Worm (Caenorhabditis elegans) whole organism, L2 larva: Measurements from ENCODE around the gene atf-2.

Experiments used
- C34F6.9 ChIP-seq: fragments of 150-350 bp; optimal IDR thresholded peaks from 2 replicates; lab custom pipeline; 2014; ENCODE audit warnings: missing biosample characterization, missing genetic modification characterization
- F13H6.1 ChIP-seq: sonication (generic microtip); optimal IDR thresholded peaks from 2 replicates; lab custom pipeline; 2016; ENCODE audit warnings: missing genetic modification characterization, missing compliant biosample characterization
- Y55F3AM.14 ChIP-seq: fragments of 200-800 bp; sonication (Bioruptor generic); optimal IDR thresholded peaks from 2 replicates; lab custom pipeline; 2018; ENCODE audit warnings: mild to moderate bottlenecking, missing genetic modification characterization, missing compliant biosample characterization
- ZK546.5 ChIP-seq: sonication (generic microtip); optimal IDR thresholded peaks from 2 replicates; lab custom pipeline; 2017; ENCODE audit warnings: missing biosample characterization, missing genetic modification characterization
- aly-2 ChIP-seq: fragments of 150-350 bp; optimal IDR thresholded peaks from 2 replicates; lab custom pipeline; 2014; ENCODE audit warnings: missing biosample characterization, missing genetic modification characterization
- ama-1 ChIP-seq: fragments of 150-350 bp; optimal IDR thresholded peaks from 2 replicates; lab custom pipeline; 2018; ENCODE audit warnings: inconsistent platforms
- blmp-1 ChIP-seq: sonication (generic microtip); optimal IDR thresholded peaks from 2 replicates; lab custom pipeline; 2017; ENCODE audit warnings: missing genetic modification characterization, mild to moderate bottlenecking, missing compliant biosample characterization, antibody characterized with exemption, moderate library complexity; ENCODE audit not compliant: insufficient read depth
- ceh-16 ChIP-seq: fragments of 150-350 bp; optimal IDR thresholded peaks from 2 replicates; lab custom pipeline; 2014; ENCODE audit warnings: missing biosample characterization, missing genetic modification characterization
- ceh-82 ChIP-seq: fragments of 150-350 bp; optimal IDR thresholded peaks from 2 replicates; lab custom pipeline; 2014; ENCODE audit warnings: missing biosample characterization, missing genetic modification characterization
- crh-2 ChIP-seq: sonication (generic microtip); optimal IDR thresholded peaks from 2 replicates; lab custom pipeline; 2017; ENCODE audit warnings: missing biosample characterization, missing genetic modification characterization
- dmd-4 ChIP-seq: sonication (generic microtip); optimal IDR thresholded peaks from 2 replicates; lab custom pipeline; 2017; ENCODE audit warnings: missing biosample characterization, missing genetic modification characterization
- egl-27 ChIP-seq: sonication (generic microtip); optimal IDR thresholded peaks from 3 replicates; lab custom pipeline; 2017; ENCODE audit warnings: missing biosample characterization, missing genetic modification reagents, missing genetic modification characterization
- elt-1 ChIP-seq: fragments of 150-350 bp; optimal IDR thresholded peaks from 2 replicates; lab custom pipeline; 2014; ENCODE audit warnings: missing biosample characterization, missing genetic modification characterization
- fos-1 ChIP-seq: fragments of 150-350 bp; optimal IDR thresholded peaks from 2 replicates; lab custom pipeline; 2014; ENCODE audit warnings: missing biosample characterization, missing genetic modification characterization
- gmeb-1 ChIP-seq: fragments of 150-350 bp; optimal IDR thresholded peaks from 2 replicates; lab custom pipeline; 2014; ENCODE audit warnings: missing biosample characterization, missing genetic modification characterization
- lin-11 ChIP-seq: fragments of 150-350 bp; sonication (generic microtip); optimal IDR thresholded peaks from 2 replicates; lab custom pipeline; 2014; ENCODE audit warnings: missing biosample characterization, missing genetic modification characterization, inconsistent platforms, mixed read lengths
- lin-13 ChIP-seq: fragments of 150-350 bp; optimal IDR thresholded peaks from 2 replicates; lab custom pipeline; 2014; ENCODE audit warnings: missing biosample characterization, missing genetic modification reagents, missing genetic modification characterization
- lin-39 ChIP-seq: fragments of 150-350 bp; optimal IDR thresholded peaks from 2 replicates; lab custom pipeline; 2014; ENCODE audit warnings: missing biosample characterization, missing genetic modification reagents, missing genetic modification characterization
- lsy-2 ChIP-seq, 2 experiments: fragments of 150-350 bp in 1 of 2; sonication (generic microtip) in 1 of 2; optimal IDR thresholded peaks; 2 replicates each; lab custom pipeline; 2014 to 2017; ENCODE audit warnings: missing biosample characterization in 2 of 2, missing genetic modification characterization in 2 of 2
- mab-5 ChIP-seq: fragments of 150-350 bp; optimal IDR thresholded peaks from 2 replicates; lab custom pipeline; 2014; ENCODE audit warnings: missing biosample characterization, missing genetic modification characterization
- mbf-1 ChIP-seq: sonication (generic microtip); optimal IDR thresholded peaks from 2 replicates; lab custom pipeline; 2017; ENCODE audit warnings: missing biosample characterization, missing genetic modification characterization
- mdl-1 ChIP-seq, 2 experiments: fragments of 150-350 bp in 1 of 2; sonication (generic microtip) in 1 of 2; optimal IDR thresholded peaks; 2 replicates each; lab custom pipeline; 2017; ENCODE audit warnings: missing biosample characterization in 2 of 2, missing genetic modification characterization in 2 of 2
- nhr-10 ChIP-seq: sonication (generic microtip); optimal IDR thresholded peaks from 2 replicates; lab custom pipeline; 2017; ENCODE audit warnings: missing biosample characterization, missing genetic modification characterization
- nhr-12 ChIP-seq: fragments of 150-350 bp; optimal IDR thresholded peaks from 2 replicates; lab custom pipeline; 2014; ENCODE audit warnings: missing biosample characterization, missing genetic modification characterization
- nhr-129 ChIP-seq: fragments of 150-350 bp; optimal IDR thresholded peaks from 2 replicates; lab custom pipeline; 2014; ENCODE audit warnings: missing biosample characterization, missing genetic modification characterization
- nhr-21 ChIP-seq: fragments of 150-350 bp; optimal IDR thresholded peaks from 2 replicates; lab custom pipeline; 2014; ENCODE audit warnings: missing biosample characterization, missing genetic modification characterization
- nhr-23 ChIP-seq: fragments of 150-350 bp; optimal IDR thresholded peaks from 2 replicates; lab custom pipeline; 2014; ENCODE audit warnings: missing biosample characterization, missing genetic modification reagents, missing genetic modification characterization
- nhr-237 ChIP-seq: fragments of 150-350 bp; optimal IDR thresholded peaks from 2 replicates; lab custom pipeline; 2014; ENCODE audit warnings: missing biosample characterization, missing genetic modification characterization
- nhr-25 ChIP-seq: fragments of 150-350 bp; sonication (generic microtip); optimal IDR thresholded peaks from 3 replicates; lab custom pipeline; 2014; ENCODE audit warnings: missing biosample characterization, missing genetic modification characterization
- nhr-6 ChIP-seq: fragments of 150-350 bp; optimal IDR thresholded peaks from 2 replicates; lab custom pipeline; 2014; ENCODE audit warnings: missing biosample characterization, missing genetic modification characterization
- nhr-77 ChIP-seq: fragments of 150-350 bp; optimal IDR thresholded peaks from 2 replicates; lab custom pipeline; 2014; ENCODE audit warnings: missing biosample characterization, missing genetic modification characterization
- peb-1 ChIP-seq: fragments of 150-350 bp; optimal IDR thresholded peaks from 2 replicates; lab custom pipeline; 2014; ENCODE audit warnings: missing biosample characterization, missing genetic modification characterization
- sem-4 ChIP-seq: fragments of 150-350 bp; optimal IDR thresholded peaks from 2 replicates; lab custom pipeline; 2014; ENCODE audit warnings: missing biosample characterization, missing genetic modification reagents, missing genetic modification characterization
- sma-3 ChIP-seq: sonication (generic microtip); optimal IDR thresholded peaks from 2 replicates; lab custom pipeline; 2016; ENCODE audit warnings: missing genetic modification reagents, missing genetic modification characterization, missing compliant biosample characterization
- sma-9 ChIP-seq, 2 experiments: fragments of 150-350 bp in 1 of 2; sonication (generic microtip) in 1 of 2; optimal IDR thresholded peaks; 2 replicates each; lab custom pipeline; 2014 to 2016; ENCODE audit warnings: missing genetic modification characterization in 2 of 2, mild to moderate bottlenecking in 1 of 2, missing biosample characterization in 1 of 2, missing compliant biosample characterization in 1 of 2, missing genetic modification reagents in 1 of 2, moderate library complexity in 1 of 2
- snpc-4 ChIP-seq: fragments of 150-350 bp; optimal IDR thresholded peaks from 2 replicates; lab custom pipeline; 2014; ENCODE audit warnings: missing biosample characterization, missing genetic modification characterization
- unc-39 ChIP-seq: fragments of 150-350 bp; optimal IDR thresholded peaks from 2 replicates; lab custom pipeline; 2014; ENCODE audit warnings: missing biosample characterization, missing genetic modification characterization
- unc-62 ChIP-seq: fragments of 150-350 bp; optimal IDR thresholded peaks from 2 replicates; lab custom pipeline; 2014; ENCODE audit warnings: missing biosample characterization, missing genetic modification reagents, missing genetic modification characterization
- zag-1 ChIP-seq: fragments of 150-350 bp; optimal IDR thresholded peaks from 2 replicates; lab custom pipeline; 2014; ENCODE audit warnings: missing biosample characterization, missing genetic modification characterization
- ztf-1 ChIP-seq: fragments of 200-800 bp; sonication (Bioruptor generic); conservative IDR thresholded peaks from 2 replicates; pipeline ENCODE4 v1.3.6; 2022; ENCODE audit warnings: missing genetic modification characterization, missing compliant biosample characterization
- ztf-4 ChIP-seq: fragments of 150-350 bp; optimal IDR thresholded peaks from 2 replicates; lab custom pipeline; 2014; ENCODE audit warnings: missing biosample characterization, missing genetic modification characterization

atf-2 gene

DNA sequence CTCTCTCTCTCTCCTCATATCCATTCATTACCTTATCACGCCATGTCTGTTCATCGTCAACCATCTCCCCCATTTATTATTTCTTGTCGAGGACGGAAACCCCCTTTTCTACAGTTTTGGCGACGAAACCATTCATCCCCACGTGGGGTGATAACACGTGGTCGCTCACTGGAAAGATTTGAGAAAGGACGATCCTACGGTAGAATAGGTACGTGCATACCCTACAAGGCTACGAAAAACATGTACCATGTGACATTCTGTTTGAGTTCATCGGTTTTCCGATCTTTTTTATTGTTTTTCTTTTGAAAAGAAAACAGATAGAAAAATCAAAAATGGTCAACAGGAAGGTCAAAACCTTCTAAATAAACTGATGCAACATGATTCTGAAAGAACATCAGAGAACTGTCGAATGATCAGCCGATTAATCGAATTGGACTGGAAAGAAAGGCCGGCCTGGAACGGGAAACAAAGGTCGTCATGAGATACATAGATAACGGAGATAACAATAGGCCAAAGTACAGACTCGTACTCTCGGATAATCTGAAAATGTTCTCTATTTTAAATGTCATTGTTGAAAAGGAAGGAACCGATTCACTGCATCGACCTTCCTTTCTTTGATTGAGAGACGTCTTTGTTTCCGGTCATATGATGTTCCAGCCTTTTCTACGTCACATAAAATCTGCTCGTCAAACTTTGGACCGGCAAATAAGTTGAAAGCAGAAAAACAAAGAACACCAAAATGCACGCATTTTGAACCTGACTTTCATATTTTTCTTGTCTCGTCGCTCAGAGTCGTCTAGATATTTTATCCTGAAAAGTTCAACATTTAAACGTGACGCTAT lies 9.6 kb upstream of the atf-2 start:
- TF ChIP-seq lin-13 (GFP tag; lab: Kevin White, UChicago) (peak; percentile 14), egl-27 (tag; lab: Kevin White, UChicago) (peak; percentile 38), F13H6.1 (tag; lab: Kevin White, UChicago) (peak; percentile 38), lin-39 (tag; lab: Kevin White, UChicago) (no peak), nhr-25 (tag; lab: Kevin White, UChicago) (peak; percentile 95), nhr-77 (tag; lab: Kevin White, UChicago) (no peak), lin-11 (tag; lab: Kevin White, UChicago) (no peak), sem-4 (tag; lab: Kevin White, UChicago) (peak; percentile 16), ztf-1 (GFP tag; lab: Robert Waterston, UW) (no peak), nhr-21 (peak; percentile 95), nhr-6 (tag; lab: Kevin White, UChicago) (peak; percentile 27), lsy-2 (tag; optimal IDR thresholded peaks at IDR 0.05; lab: Kevin White, UChicago) (peak in 1 of 2 experiments; percentile 72), gmeb-1 (tag; lab: Kevin White, UChicago) (peak; percentile 66), ceh-82 (tag; lab: Kevin White, UChicago) (no peak), mdl-1 (tag; optimal IDR thresholded peaks at IDR 0.05; lab: Kevin White, UChicago) (peak; percentile 89 to 90), crh-2 (tag; lab: Kevin White, UChicago) (peak; percentile 43), sma-9 (GFP tag; optimal IDR thresholded peaks at IDR 0.05; lab: Kevin White, UChicago) (peak; percentile 98), sma-9 (tag; optimal IDR thresholded peaks at IDR 0.05; lab: Kevin White, UChicago) (no peak), blmp-1 (tag; lab: Kevin White, UChicago) (peak; percentile 78), ama-1 (lab: Kevin White, UChicago) (no peak), fos-1 (peak; percentile 18), Y55F3AM.14 (GFP tag; lab: Kevin White, UChicago) (peak; percentile 73), C34F6.9 (tag; lab: Kevin White, UChicago) (peak; percentile 22), mab-5 (tag; lab: Kevin White, UChicago) (peak; percentile 14), nhr-129 (peak; percentile 58)

DNA sequence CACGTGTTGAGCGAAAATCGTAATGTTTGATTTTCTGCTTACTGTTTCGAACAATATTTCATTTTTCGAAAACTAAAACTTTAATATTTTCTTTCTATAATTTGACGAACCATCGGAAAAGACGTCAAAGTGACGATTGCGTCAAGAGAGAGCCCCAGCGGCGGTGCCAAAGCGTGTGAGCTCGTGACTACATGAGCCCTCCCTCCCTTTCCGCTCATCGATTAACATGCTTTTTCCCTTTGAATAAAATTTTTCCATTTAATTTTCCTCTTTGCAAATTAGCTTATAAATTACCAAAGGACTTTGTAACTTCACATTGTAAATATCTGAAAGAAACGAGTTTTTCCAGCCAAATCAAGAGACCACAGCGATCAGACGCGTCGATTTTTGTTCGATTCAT lies 8.8 kb upstream of the atf-2 start:
- TF ChIP-seq mdl-1 (tag; optimal IDR thresholded peaks at IDR 0.05; lab: Kevin White, UChicago) (no peak), unc-62 (no peak), C34F6.9 (tag; lab: Kevin White, UChicago) (peak; percentile 34), lsy-2 (tag; optimal IDR thresholded peaks at IDR 0.05; lab: Kevin White, UChicago) (peak in 1 of 2 experiments; percentile 49), ceh-16 (tag; lab: Kevin White, UChicago) (no peak), nhr-25 (tag; lab: Kevin White, UChicago) (no peak), sma-9 (GFP tag; optimal IDR thresholded peaks at IDR 0.05; lab: Kevin White, UChicago) (no peak), sma-9 (tag; optimal IDR thresholded peaks at IDR 0.05; lab: Kevin White, UChicago) (no peak), ztf-1 (GFP tag; lab: Robert Waterston, UW) (no peak), lin-11 (tag; lab: Kevin White, UChicago) (peak; percentile 26), sma-3 (no peak), unc-39 (tag; lab: Kevin White, UChicago) (no peak), lin-13 (GFP tag; lab: Kevin White, UChicago) (peak; percentile 14)

DNA sequence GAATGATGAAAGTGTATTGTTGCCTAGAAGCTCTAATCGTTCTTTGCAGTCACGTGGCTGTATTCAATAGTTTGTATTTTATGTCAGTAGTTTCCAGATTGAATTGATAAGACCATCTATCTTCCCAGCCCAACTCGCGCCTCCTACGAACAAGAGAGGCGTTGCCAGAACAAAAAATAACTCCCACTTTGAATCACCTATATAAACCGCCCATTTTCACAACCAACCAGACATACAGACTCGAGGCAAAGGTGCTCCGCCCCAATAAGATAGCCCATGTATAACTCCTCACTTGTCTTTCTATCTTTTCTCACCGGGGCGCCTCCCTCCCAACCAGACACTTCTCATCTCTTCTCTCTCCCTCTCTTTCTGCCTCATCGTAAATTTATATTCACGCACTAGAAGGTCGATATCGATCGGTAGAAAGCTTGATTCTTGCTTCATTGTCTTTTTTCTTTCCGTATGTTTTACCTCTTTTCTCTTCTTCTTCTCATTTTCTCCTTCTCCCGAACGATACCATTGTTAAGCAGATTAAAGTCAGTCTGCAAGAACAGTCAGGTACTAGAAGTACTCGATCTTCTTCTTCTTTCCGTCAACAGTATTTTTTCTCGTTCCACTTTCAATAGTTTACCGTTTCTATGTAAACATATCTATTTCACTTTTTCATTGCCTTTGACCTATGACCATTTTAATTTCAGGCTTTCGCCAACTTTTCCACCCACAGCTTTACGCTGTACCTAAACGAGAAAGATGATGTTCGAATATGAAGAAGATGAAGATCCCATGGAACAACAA lies 8.2 kb upstream of the atf-2 start, which contains the start of gene mak-1:
mak-1 (plus strand) TSS at position 693 of the 795 bp plus-strand sequence.
- no peak for TF ChIP-seq sem-4 (tag; lab: Kevin White, UChicago)
- TF ChIP-seq ztf-1 (GFP tag; lab: Robert Waterston, UW) = no peak
- no peak for TF ChIP-seq C34F6.9 (tag; lab: Kevin White, UChicago)
- no peak for TF ChIP-seq lsy-2 (tag; optimal IDR thresholded peaks at IDR 0.05; lab: Kevin White, UChicago)
- TF ChIP-seq lin-39 (tag; lab: Kevin White, UChicago) = no peak
- TF ChIP-seq ceh-16 (tag; lab: Kevin White, UChicago) = no peak
- TF ChIP-seq ztf-4 (tag; lab: Kevin White, UChicago) = no peak
- peak; percentile 51 for TF ChIP-seq F13H6.1 (tag; lab: Kevin White, UChicago)
- no peak for TF ChIP-seq unc-62
- peak; percentile 37 for TF ChIP-seq nhr-21
- TF ChIP-seq aly-2 (tag; lab: Kevin White, UChicago) = no peak
- no peak for TF ChIP-seq snpc-4 (tag; lab: Kevin White, UChicago)
- no peak for TF ChIP-seq nhr-77 (tag; lab: Kevin White, UChicago)
- peak; percentile 67 for TF ChIP-seq nhr-25 (tag; lab: Kevin White, UChicago)
- TF ChIP-seq elt-1 (tag; lab: Kevin White, UChicago) = no peak
- peak; percentile 31 for TF ChIP-seq blmp-1 (tag; lab: Kevin White, UChicago)
- no peak for TF ChIP-seq egl-27 (tag; lab: Kevin White, UChicago)
- no peak for TF ChIP-seq nhr-23
- no peak for TF ChIP-seq nhr-12
- TF ChIP-seq nhr-237 (tag; lab: Kevin White, UChicago) = no peak
- peak; percentile 11 to 28 for TF ChIP-seq mdl-1 (tag; optimal IDR thresholded peaks at IDR 0.05; lab: Kevin White, UChicago)
- no peak for TF ChIP-seq Y55F3AM.14 (GFP tag; lab: Kevin White, UChicago)
- no peak for TF ChIP-seq fos-1
- TF ChIP-seq mbf-1 = no peak
- no peak for TF ChIP-seq ZK546.5 (tag; lab: Kevin White, UChicago)
- TF ChIP-seq crh-2 (tag; lab: Kevin White, UChicago) = no peak
- no peak for TF ChIP-seq nhr-10 (tag; lab: Kevin White, UChicago)
- no peak for TF ChIP-seq nhr-6 (tag; lab: Kevin White, UChicago)
- no peak for TF ChIP-seq zag-1 (tag; lab: Kevin White, UChicago)
- TF ChIP-seq dmd-4 = no peak
- TF ChIP-seq peb-1 (tag; lab: Kevin White, UChicago) = no peak
